Fruit fly (Drosophila melanogaster): ENCODE measurements around the gene Rbbp5.

Gene Rbbp5

DNA sequence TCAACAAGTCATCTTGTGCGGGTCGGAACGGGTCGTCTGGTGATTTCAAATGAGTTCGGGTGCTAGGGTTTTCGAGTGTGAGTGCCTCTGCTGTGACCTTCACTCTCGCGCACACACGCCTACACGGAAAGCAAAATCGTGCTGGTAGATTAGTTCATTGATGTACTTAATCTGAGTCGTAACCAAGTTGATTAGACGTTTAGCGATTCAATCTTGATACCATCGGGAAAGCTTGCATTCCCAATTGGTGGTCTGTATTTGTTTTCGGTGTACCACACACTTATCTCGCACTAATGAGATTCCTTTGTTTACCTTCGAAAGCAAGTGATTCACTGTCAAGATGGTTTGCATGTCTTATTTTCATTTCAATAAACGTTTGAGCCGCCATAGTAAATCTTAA, 41.2 kb upstream of the Rbbp5 start:
- TF ChIP-seq h (GFP tag; optimal IDR thresholded peaks at IDR 0.05) (peak; percentile 73), rgr (GFP tag; optimal IDR thresholded peaks at IDR 0.05) (peak; percentile 51), Hr78 (GFP tag; optimal IDR thresholded peaks at IDR 0.05) (no peak), brk (GFP tag; optimal IDR thresholded peaks at IDR 0.05) (peak; percentile 20), fru (GFP tag; optimal IDR thresholded peaks at IDR 0.05) (peak; percentile 24), OdsH (GFP tag; optimal IDR thresholded peaks at IDR 0.05) (peak; percentile 40), HLH106 (tag; optimal IDR thresholded peaks at IDR 0.05) (no peak), ey (GFP tag; optimal IDR thresholded peaks at IDR 0.05) (peak; percentile 57), foxo (GFP tag; optimal IDR thresholded peaks at IDR 0.05) (peak in 1 of 2 experiments; percentile 44)

DNA sequence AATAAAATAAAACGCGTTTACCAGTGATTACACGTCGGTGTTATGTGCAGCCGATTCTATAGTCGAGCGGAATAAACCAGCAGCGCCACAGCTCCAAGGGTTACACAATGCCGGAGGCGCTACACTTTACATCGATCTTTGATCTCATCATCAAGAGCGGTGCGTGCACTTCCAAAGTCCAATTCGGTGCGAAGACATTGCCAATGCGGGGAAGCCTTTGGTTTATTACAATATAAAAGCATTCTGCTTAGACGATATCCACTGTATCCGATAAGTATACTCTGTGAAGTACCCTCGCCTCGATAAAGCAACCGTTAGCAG, 40.1 kb upstream of the Rbbp5 start:
- no peak for TF ChIP-seq tai (GFP tag; optimal IDR thresholded peaks at IDR 0.05)
- TF ChIP-seq CrebA (GFP tag; optimal IDR thresholded peaks at IDR 0.05; ENCODE audit: borderline replicate concordance): no peak
- no peak for TF ChIP-seq Hr78 (GFP tag; optimal IDR thresholded peaks at IDR 0.05)
- TF ChIP-seq woc (GFP tag; optimal IDR thresholded peaks at IDR 0.05): no peak
- TF ChIP-seq Abd-B (GFP tag; optimal IDR thresholded peaks at IDR 0.05): no peak
- no peak for TF ChIP-seq Dif (GFP tag; optimal IDR thresholded peaks at IDR 0.05; ENCODE audit: partially characterized antibody)
- no peak for TF ChIP-seq Myc (optimal IDR thresholded peaks at IDR 0.05)
- TF ChIP-seq CG9705 (GFP tag; optimal IDR thresholded peaks at IDR 0.05): no peak
- TF ChIP-seq N (GFP tag; optimal IDR thresholded peaks at IDR 0.05): no peak
- no peak for TF ChIP-seq OdsH (GFP tag; optimal IDR thresholded peaks at IDR 0.05)
- TF ChIP-seq Mio (GFP tag; optimal IDR thresholded peaks at IDR 0.05): no peak
- TF ChIP-seq CG32264 (GFP tag; optimal IDR thresholded peaks at IDR 0.05): no peak
- no peak for TF ChIP-seq HLH106 (tag; optimal IDR thresholded peaks at IDR 0.05)
- TF ChIP-seq Sp1 (GFP tag; optimal IDR thresholded peaks at IDR 0.05): no peak
- no peak for TF ChIP-seq ey (GFP tag; optimal IDR thresholded peaks at IDR 0.05)

dm6 chr3L:20387038-20387842, 39.5 kb upstream of the Rbbp5 start:
- TF ChIP-seq Sp1 (GFP tag; optimal IDR thresholded peaks at IDR 0.05): peak; percentile 5
- peak; percentile 0 for TF ChIP-seq Jra (GFP tag; optimal IDR thresholded peaks at IDR 0.05)
- TF ChIP-seq rgr (GFP tag; optimal IDR thresholded peaks at IDR 0.05): no peak
- peak; percentile 37 for TF ChIP-seq Hr83 (GFP tag; optimal IDR thresholded peaks at IDR 0.05; ENCODE audit: poor library complexity, severe bottlenecking)
- no peak for TF ChIP-seq Rel (GFP tag; optimal IDR thresholded peaks at IDR 0.05)
- peak; percentile 79 for TF ChIP-seq Rel (tag; optimal IDR thresholded peaks at IDR 0.05)
- no peak for TF ChIP-seq Mio (GFP tag; optimal IDR thresholded peaks at IDR 0.05)
- no peak for TF ChIP-seq jim (GFP tag; optimal IDR thresholded peaks at IDR 0.05)
- TF ChIP-seq CG9705 (GFP tag; optimal IDR thresholded peaks at IDR 0.05): no peak
- TF ChIP-seq OdsH (GFP tag; optimal IDR thresholded peaks at IDR 0.05): no peak
- peak; percentile 59 for TF ChIP-seq h (GFP tag; optimal IDR thresholded peaks at IDR 0.05)

- TF ChIP-seq CrebA (GFP tag; optimal IDR thresholded peaks at IDR 0.05; ENCODE audit: borderline replicate concordance): no peak
- no peak for TF ChIP-seq psq (GFP tag; optimal IDR thresholded peaks at IDR 0.05)
- TF ChIP-seq Rel (GFP tag; optimal IDR thresholded peaks at IDR 0.05): no peak
- peak; percentile 76 for TF ChIP-seq Rel (tag; optimal IDR thresholded peaks at IDR 0.05)
- no peak for TF ChIP-seq Vsx2 (GFP tag; optimal IDR thresholded peaks at IDR 0.05; ENCODE audit: partially characterized antibody)
- TF ChIP-seq GATAd (GFP tag; optimal IDR thresholded peaks at IDR 0.05): no peak
- TF ChIP-seq Sp1 (GFP tag; optimal IDR thresholded peaks at IDR 0.05): peak; percentile 6
- TF ChIP-seq brk (GFP tag; optimal IDR thresholded peaks at IDR 0.05): no peak
Observed at dm6 chr3L:20385969-20386370, 38.2 kb upstream of the Rbbp5 start.

- TF ChIP-seq rgr (GFP tag; optimal IDR thresholded peaks at IDR 0.05): peak; percentile 16
- TF ChIP-seq ey (GFP tag; optimal IDR thresholded peaks at IDR 0.05): no peak
- no peak for TF ChIP-seq Myc (optimal IDR thresholded peaks at IDR 0.05)
- TF ChIP-seq psq (GFP tag; optimal IDR thresholded peaks at IDR 0.05): no peak
- TF ChIP-seq brk (GFP tag; optimal IDR thresholded peaks at IDR 0.05): no peak
- TF ChIP-seq jim (GFP tag; optimal IDR thresholded peaks at IDR 0.05): no peak
- TF ChIP-seq Jra (GFP tag; optimal IDR thresholded peaks at IDR 0.05): no peak
- TF ChIP-seq CG9705 (GFP tag; optimal IDR thresholded peaks at IDR 0.05): no peak
- no peak for TF ChIP-seq Hr78 (GFP tag; optimal IDR thresholded peaks at IDR 0.05)
- TF ChIP-seq tai (GFP tag; optimal IDR thresholded peaks at IDR 0.05): no peak
- TF ChIP-seq dsf (GFP tag; optimal IDR thresholded peaks at IDR 0.05; ENCODE audit: borderline replicate concordance): no peak
- TF ChIP-seq dl (GFP tag; optimal IDR thresholded peaks at IDR 0.05; ENCODE audit: insufficient read depth in 1 of 2, partially characterized antibody in 2 of 2): no peak
- TF ChIP-seq Hr83 (GFP tag; optimal IDR thresholded peaks at IDR 0.05; ENCODE audit: poor library complexity, severe bottlenecking): peak; percentile 26
- TF ChIP-seq N (GFP tag; optimal IDR thresholded peaks at IDR 0.05): no peak
- no peak for TF ChIP-seq Dfd (GFP tag; optimal IDR thresholded peaks at IDR 0.05)
- TF ChIP-seq sage (GFP tag; optimal IDR thresholded peaks at IDR 0.05): no peak
- TF ChIP-seq GATAd (GFP tag; optimal IDR thresholded peaks at IDR 0.05): no peak
Observed at dm6 chr3L:20385408-20385807, 37.7 kb upstream of the Rbbp5 start.
